Worm (Caenorhabditis elegans) whole organism, young adult: Measurements from ENCODE around the gene F55G11.8.

Experiments used
- B0019.2 ChIP-seq: fragments of 200-800 bp; sonication (Bioruptor generic); conservative IDR thresholded peaks from 2 replicates; pipeline ENCODE4 v1.3.6; 2022; ENCODE audit warnings: missing genetic modification reagents, missing genetic modification characterization, missing compliant biosample characterization
- B0035.1 ChIP-seq: sonication (generic microtip); optimal IDR thresholded peaks from 2 replicates; lab custom pipeline; 2016; ENCODE audit warnings: missing genetic modification characterization, mild to moderate bottlenecking, missing compliant biosample characterization, missing genotype, missing genetic modification reagents
- Y95B8A.8 ChIP-seq: fragments of 200-800 bp; sonication (Bioruptor generic); IDR thresholded peaks from 2 replicates; pipeline ENCODE4 v1.3.6; 2022; ENCODE audit warnings: missing genetic modification reagents, missing genetic modification characterization, missing compliant biosample characterization
- ama-1 ChIP-seq, 3 experiments: fragments of 150-350 bp in 1 of 3; sonication (generic microtip) in 2 of 3; optimal IDR thresholded peaks; 2 replicates each; lab custom pipeline; 2014 to 2018; ENCODE audit warnings: missing biosample characterization in 2 of 3, missing genetic modification characterization in 2 of 3, missing genetic modification reagents in 2 of 3
- cebp-2 ChIP-seq: fragments of 200-800 bp; sonication (Bioruptor generic); IDR thresholded peaks from 2 replicates; pipeline ENCODE4 v1.3.6; 2022; ENCODE audit warnings: missing genetic modification characterization, missing compliant biosample characterization
- chd-7 ChIP-seq: sonication (generic microtip); optimal IDR thresholded peaks from 2 replicates; lab custom pipeline; 2016; ENCODE audit warnings: mild to moderate bottlenecking, missing genetic modification characterization, moderate library complexity, missing compliant biosample characterization
- ets-4 ChIP-seq: fragments of 200-800 bp; sonication (Bioruptor generic); optimal IDR thresholded peaks from 2 replicates; lab custom pipeline; 2018; ENCODE audit warnings: mild to moderate bottlenecking, missing genetic modification characterization, missing compliant biosample characterization
- lin-54 ChIP-seq: fragments of 200-800 bp; sonication (Bioruptor generic); optimal IDR thresholded peaks from 2 replicates; lab custom pipeline; 2018; ENCODE audit warnings: mild to moderate bottlenecking, missing genetic modification characterization, missing compliant biosample characterization
- snpc-1.3 ChIP-seq: sonication (generic microtip); optimal IDR thresholded peaks from 2 replicates; lab custom pipeline; 2017; ENCODE audit warnings: missing genetic modification characterization, mild to moderate bottlenecking, missing compliant biosample characterization, antibody characterized with exemption, moderate library complexity, missing genotype, missing genetic modification reagents; ENCODE audit not compliant: insufficient read depth
- unc-62 ChIP-seq: fragments of 150-350 bp; optimal IDR thresholded peaks from 2 replicates; lab custom pipeline; 2014; ENCODE audit warnings: missing biosample characterization, missing genetic modification reagents, missing genetic modification characterization

DNA sequence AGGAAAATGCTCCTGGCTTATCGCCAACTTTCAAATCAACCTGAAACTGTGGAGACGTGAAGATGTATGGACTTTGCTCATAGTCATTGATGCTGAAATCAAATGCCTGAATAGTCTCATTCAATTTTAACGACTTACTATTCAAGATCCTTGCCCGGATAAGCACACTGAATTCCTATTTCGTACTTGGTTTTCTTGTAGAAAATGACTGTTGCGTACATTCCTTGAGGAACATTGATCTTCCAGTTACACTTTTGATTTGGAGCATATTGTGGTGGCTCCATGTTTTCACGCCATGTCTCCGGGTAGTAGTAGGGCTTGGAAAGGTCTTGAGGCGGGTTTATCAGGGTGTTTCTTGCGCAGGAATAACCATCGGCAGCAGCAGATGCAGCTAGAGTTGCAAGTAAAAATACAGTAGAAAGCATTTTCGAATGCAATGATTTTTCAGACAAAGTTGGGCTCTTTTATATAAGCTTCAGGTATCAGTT is 48.0 kb upstream of the F55G11.8 start, which contains the start of gene irg-6:
- TF ChIP-seq Y95B8A.8 (no peak), ets-4 (no peak), B0035.1 (tag; lab: Kevin White, UChicago) (no peak), cebp-2 (GFP tag; lab: Robert Waterston, UW) (no peak), lin-54 (GFP tag; lab: Kevin White, UChicago) (no peak), unc-62 (GFP tag; lab: Kevin White, UChicago) (no peak), chd-7 (no peak), B0019.2 (GFP tag; lab: Robert Waterston, UW) (no peak), ama-1 (optimal IDR thresholded peaks at IDR 0.05; lab: Kevin White, UChicago) (no peak), ama-1 (GFP tag; optimal IDR thresholded peaks at IDR 0.05; lab: Kevin White, UChicago) (no peak), snpc-1.3 (tag; lab: Kevin White, UChicago) (no peak)
